Worm (Caenorhabditis elegans) whole organism, L4/young adult: Measurements from ENCODE around the gene E02H9.13.

Experiments
- W03F9.2 ChIP-seq: fragments of 150-350 bp; optimal IDR thresholded peaks from 2 replicates; lab custom pipeline; 2014; ENCODE audit warnings: missing biosample characterization, missing genetic modification characterization
- dao-5 ChIP-seq: sonication (generic microtip); optimal IDR thresholded peaks from 2 replicates; lab custom pipeline; 2016; ENCODE audit warnings: missing genotype, missing genetic modification characterization, moderate library complexity, missing compliant biosample characterization
- him-1 ChIP-seq: sonication (generic microtip); optimal IDR thresholded peaks from 2 replicates; lab custom pipeline; 2016; ENCODE audit warnings: missing genotype, missing genetic modification reagents, missing genetic modification characterization, missing compliant biosample characterization

DNA sequence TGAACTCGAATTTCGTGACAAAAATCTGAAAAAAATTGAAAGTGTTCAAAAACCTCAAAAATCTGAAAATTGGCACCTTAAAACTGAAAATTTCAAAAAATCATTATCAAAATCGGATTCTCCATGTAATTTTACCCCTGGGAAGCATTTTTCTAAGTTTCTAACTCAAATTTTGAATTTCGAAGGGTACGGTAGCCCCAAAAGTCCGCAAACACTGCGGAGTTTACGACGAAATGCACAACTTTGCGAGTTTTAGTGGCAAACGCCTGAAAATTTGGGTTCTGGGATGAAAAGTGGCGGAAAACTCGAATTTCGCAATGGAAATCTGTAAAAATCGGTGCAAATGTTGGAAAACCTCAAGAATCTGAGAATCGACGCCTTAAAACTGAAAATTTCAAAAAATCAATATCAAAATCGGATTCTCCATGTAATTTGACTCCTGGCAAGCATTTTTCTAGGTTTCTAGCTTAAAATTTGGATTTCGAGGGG, 44.8 kb downstream of the E02H9.13 start:
- TF ChIP-seq him-1 (tag; lab: Kevin White, UChicago): no peak
- no peak for TF ChIP-seq W03F9.2 (tag; lab: Kevin White, UChicago)
- TF ChIP-seq dao-5: no peak
